Fruit fly (Drosophila melanogaster): ENCODE results near the gene tefu.

Gene tefu

dm6 chr3R:15287763-15288162 lies 45.7 kb upstream of the tefu start (continued):
- TF ChIP-seq crc (GFP tag; optimal IDR thresholded peaks at IDR 0.05): no peak
- peak; percentile 12 for TF ChIP-seq CG9609 (GFP tag; optimal IDR thresholded peaks at IDR 0.05)
- TF ChIP-seq PHDP (tag; optimal IDR thresholded peaks at IDR 0.05): peak; percentile 8

- no peak for TF ChIP-seq Rx (GFP tag; IDR thresholded peaks at IDR 0.05)
- no peak for TF ChIP-seq CG8290 (GFP tag; optimal IDR thresholded peaks at IDR 0.05)
- TF ChIP-seq CG8290 (tag; optimal IDR thresholded peaks at IDR 0.05): peak in 1 of 2 experiments; percentile 20
- TF ChIP-seq HLHmδ (GFP tag; optimal IDR thresholded peaks at IDR 0.05): peak; percentile 50
- TF ChIP-seq usp (GFP tag; optimal IDR thresholded peaks at IDR 0.05): no peak
- no peak for TF ChIP-seq CG12391 (tag; optimal IDR thresholded peaks at IDR 0.05)
- no peak for TF ChIP-seq Optix (GFP tag; IDR thresholded peaks at IDR 0.05)
- peak; percentile 87 for TF ChIP-seq yki (optimal IDR thresholded peaks at IDR 0.05)
- peak; percentile 64 for TF ChIP-seq Med (GFP tag)
- peak; percentile 37 for TF ChIP-seq Fer1 (GFP tag; optimal IDR thresholded peaks at IDR 0.05)
- TF ChIP-seq wek (GFP tag; optimal IDR thresholded peaks at IDR 0.05): peak; percentile 1
- TF ChIP-seq CG12769 (tag; optimal IDR thresholded peaks at IDR 0.05): peak; percentile 8
- TF ChIP-seq cwo (GFP tag; optimal IDR thresholded peaks at IDR 0.05): peak; percentile 70
- TF ChIP-seq gcm (GFP tag; optimal IDR thresholded peaks at IDR 0.05): peak; percentile 30
- TF ChIP-seq Hmr (GFP tag; optimal IDR thresholded peaks at IDR 0.05): peak; percentile 35
- TF ChIP-seq phol (tag; optimal IDR thresholded peaks at IDR 0.05): peak; percentile 53
- TF ChIP-seq CG13624 (GFP tag; optimal IDR thresholded peaks at IDR 0.05): no peak
- peak; percentile 64 for TF ChIP-seq CG34376 (GFP tag; optimal IDR thresholded peaks at IDR 0.05)
- TF ChIP-seq kni (GFP tag; optimal IDR thresholded peaks at IDR 0.05): peak; percentile 69
- TF ChIP-seq CG17385 (GFP tag; optimal IDR thresholded peaks at IDR 0.05): peak; percentile 49
- no peak for TF ChIP-seq CG3847 (GFP tag; IDR thresholded peaks at IDR 0.05)
- peak; percentile 30 for TF ChIP-seq HmgZ (tag; optimal IDR thresholded peaks at IDR 0.05)
- peak in 1 of 2 experiments; percentile 4 for TF ChIP-seq Eip74EF (GFP tag; optimal IDR thresholded peaks at IDR 0.05)
- TF ChIP-seq CG4707 (GFP tag; optimal IDR thresholded peaks at IDR 0.05): peak; percentile 1
- TF ChIP-seq inv (GFP tag; IDR thresholded peaks at IDR 0.05; ENCODE audit: partially characterized antibody): no peak
- peak; percentile 87 for TF ChIP-seq CG1832 (GFP tag; optimal IDR thresholded peaks at IDR 0.05)
- TF ChIP-seq grn (GFP tag; optimal IDR thresholded peaks at IDR 0.05): peak; percentile 1
- peak; percentile 9 for TF ChIP-seq CG7987 (GFP tag; optimal IDR thresholded peaks at IDR 0.05)
- peak; percentile 48 for TF ChIP-seq cg (GFP tag; optimal IDR thresholded peaks at IDR 0.05)
- TF ChIP-seq ftz-f1 (GFP tag; optimal IDR thresholded peaks at IDR 0.05): peak; percentile 17
- TF ChIP-seq onecut (GFP tag; IDR thresholded peaks at IDR 0.05): peak; percentile 11; the same call in 1 of the 2 replicates
- no peak for TF ChIP-seq CG4404 (GFP tag; IDR thresholded peaks at IDR 0.05)
- TF ChIP-seq Trl (optimal IDR thresholded peaks at IDR 0.05): peak; percentile 88 to 92
- TF ChIP-seq Trl (GFP tag; optimal IDR thresholded peaks at IDR 0.05): peak; percentile 38
- peak; percentile 63 for TF ChIP-seq sens (GFP tag)
- no peak for TF ChIP-seq dmrt11E (tag; optimal IDR thresholded peaks at IDR 0.05)
- TF ChIP-seq chn (GFP tag; optimal IDR thresholded peaks at IDR 0.05): peak; percentile 58
- TF ChIP-seq CG31224 (GFP tag; IDR thresholded peaks at IDR 0.05): no peak
- peak; percentile 82 for TF ChIP-seq sqz (GFP tag; optimal IDR thresholded peaks at IDR 0.05)
- peak; percentile 7 for TF ChIP-seq CG2678 (tag; optimal IDR thresholded peaks at IDR 0.05)
- peak; percentile 24 for TF ChIP-seq CG3163 (GFP tag; optimal IDR thresholded peaks at IDR 0.05)
- no peak for TF ChIP-seq Antp (GFP tag; optimal IDR thresholded peaks at IDR 0.05)
- TF ChIP-seq Nf-YB (GFP tag; optimal IDR thresholded peaks at IDR 0.05): peak; percentile 55
- peak; percentile 19 for TF ChIP-seq CG6765 (GFP tag; optimal IDR thresholded peaks at IDR 0.05)
- peak; percentile 96 for TF ChIP-seq sug (tag; optimal IDR thresholded peaks at IDR 0.05)
- peak; percentile 35 for TF ChIP-seq CG12219 (GFP tag; optimal IDR thresholded peaks at IDR 0.05)
Observed at dm6 chr3R:15286693-15287041, 44.6 kb upstream of the tefu start.

Measured in whole organism, embryonic.